Worm (Caenorhabditis elegans) whole organism, young adult: ENCODE measurements around the gene aptf-3.
A peak's percentile ranks its signal among the peaks of the same experiment; 100 is the strongest.

ENCODE experiments used
- B0019.2 ChIP-seq: fragments of 200-800 bp; sonication (Bioruptor generic); conservative IDR thresholded peaks from 2 replicates; pipeline ENCODE4 v1.3.6; 2022; ENCODE audit warnings: missing genetic modification reagents, missing genetic modification characterization, missing compliant biosample characterization
- B0336.3 ChIP-seq: fragments of 200-800 bp; sonication (Bioruptor generic); IDR thresholded peaks from 2 replicates; pipeline ENCODE4 v1.3.6; 2022; ENCODE audit warnings: missing genetic modification characterization, missing compliant biosample characterization
- C17E4.6 ChIP-seq: fragments of 200-800 bp; sonication (Bioruptor generic); IDR thresholded peaks from 2 replicates; pipeline ENCODE4 v1.3.6; 2022; ENCODE audit warnings: missing genetic modification reagents, missing genetic modification characterization, missing compliant biosample characterization
- F10E7.11 ChIP-seq: sonication (generic microtip); optimal IDR thresholded peaks from 2 replicates; lab custom pipeline; 2017; ENCODE audit warnings: mild to moderate bottlenecking, missing genetic modification characterization, moderate library complexity, missing compliant biosample characterization
- F33H1.4 ChIP-seq: fragments of 200-800 bp; sonication (Bioruptor generic); IDR thresholded peaks from 2 replicates; pipeline ENCODE4 v1.3.6; 2022; ENCODE audit warnings: missing genetic modification reagents, missing genetic modification characterization, missing compliant biosample characterization
- F39B2.1 ChIP-seq: fragments of 200-800 bp; sonication (Bioruptor generic); IDR thresholded peaks from 2 replicates; pipeline ENCODE4 v1.3.6; 2022; ENCODE audit warnings: missing genetic modification reagents, missing genetic modification characterization, missing compliant biosample characterization
- F52B5.7 ChIP-seq: sonication (generic microtip); optimal IDR thresholded peaks from 2 replicates; lab custom pipeline; 2016; ENCODE audit warnings: mild to moderate bottlenecking, missing genetic modification characterization, missing compliant biosample characterization
- F55B11.4 ChIP-seq: sonication (generic microtip); optimal IDR thresholded peaks from 2 replicates; lab custom pipeline; 2016; ENCODE audit warnings: missing compliant biosample characterization, missing genetic modification characterization, borderline replicate concordance; ENCODE audit not compliant: insufficient read depth
- T26A5.8 ChIP-seq: sonication (generic microtip); optimal IDR thresholded peaks from 2 replicates; lab custom pipeline; 2016; ENCODE audit warnings: missing genetic modification characterization, missing compliant biosample characterization
- Y56A3A.18 ChIP-seq: fragments of 200-800 bp; sonication (Bioruptor generic); IDR thresholded peaks from 2 replicates; pipeline ENCODE4 v1.3.6; 2022; ENCODE audit warnings: missing genetic modification reagents, missing genetic modification characterization, missing compliant biosample characterization
- Y67H2A.10 ChIP-seq: fragments of 200-800 bp; sonication (Bioruptor generic); conservative IDR thresholded peaks from 2 replicates; pipeline ENCODE4 v1.3.6; 2022; ENCODE audit warnings: missing genetic modification reagents, missing genetic modification characterization, missing compliant biosample characterization
- Y79H2A.3 ChIP-seq: fragments of 200-800 bp; sonication (Bioruptor generic); conservative IDR thresholded peaks from 2 replicates; pipeline ENCODE4 v1.3.6; 2022; ENCODE audit warnings: missing genetic modification reagents, missing genetic modification characterization, missing compliant biosample characterization
- Y95B8A.8 ChIP-seq: fragments of 200-800 bp; sonication (Bioruptor generic); IDR thresholded peaks from 2 replicates; pipeline ENCODE4 v1.3.6; 2022; ENCODE audit warnings: missing genetic modification reagents, missing genetic modification characterization, missing compliant biosample characterization
- akir-1 ChIP-seq: fragments of 200-800 bp; sonication (Bioruptor generic); optimal IDR thresholded peaks from 2 replicates; lab custom pipeline; 2018; ENCODE audit warnings: mild to moderate bottlenecking, missing genetic modification characterization, moderate library complexity, missing compliant biosample characterization
- atf-7 ChIP-seq: sonication (generic microtip); optimal IDR thresholded peaks from 2 replicates; lab custom pipeline; 2017; ENCODE audit warnings: mild to moderate bottlenecking, missing genetic modification characterization, missing compliant biosample characterization
- attf-3 ChIP-seq: fragments of 200-800 bp; sonication (Bioruptor generic); conservative IDR thresholded peaks from 2 replicates; pipeline ENCODE4 v1.3.6; 2022; ENCODE audit warnings: missing genetic modification reagents, missing genetic modification characterization, missing compliant biosample characterization
- attf-5 ChIP-seq: fragments of 200-800 bp; sonication (Bioruptor generic); optimal IDR thresholded peaks from 2 replicates; lab custom pipeline; 2018; ENCODE audit warnings: mild to moderate bottlenecking, missing genetic modification characterization, missing compliant biosample characterization
- bed-1 ChIP-seq: fragments of 200-800 bp; sonication (Bioruptor generic); IDR thresholded peaks from 2 replicates; pipeline ENCODE4 v1.3.6; 2022; ENCODE audit warnings: missing genetic modification reagents, missing genetic modification characterization, missing compliant biosample characterization
- bed-2 ChIP-seq: fragments of 200-800 bp; sonication (Bioruptor generic); IDR thresholded peaks from 2 replicates; pipeline ENCODE4 v1.3.6; 2022; ENCODE audit warnings: missing genetic modification reagents, missing genetic modification characterization, missing compliant biosample characterization
- ceh-40 ChIP-seq: fragments of 200-800 bp; sonication (Bioruptor generic); IDR thresholded peaks from 2 replicates; pipeline ENCODE4 v1.3.6; 2022; ENCODE audit warnings: missing genetic modification characterization, missing compliant biosample characterization
- ceh-79 ChIP-seq: sonication (generic microtip); optimal IDR thresholded peaks from 2 replicates; lab custom pipeline; 2017; ENCODE audit warnings: mild to moderate bottlenecking, missing genetic modification characterization, missing compliant biosample characterization
- ceh-91 ChIP-seq: fragments of 200-800 bp; sonication (Bioruptor generic); IDR thresholded peaks from 2 replicates; pipeline ENCODE4 v1.3.6; 2022; ENCODE audit warnings: missing genetic modification reagents, missing genetic modification characterization, missing compliant biosample characterization
- dox-1 ChIP-seq: fragments of 200-800 bp; sonication (Bioruptor generic); IDR thresholded peaks from 2 replicates; pipeline ENCODE4 v1.3.6; 2022; ENCODE audit warnings: missing genetic modification reagents, missing genetic modification characterization, missing compliant biosample characterization
- egl-18 ChIP-seq: fragments of 200-800 bp; sonication (Bioruptor generic); IDR thresholded peaks from 2 replicates; pipeline ENCODE4 v1.3.6; 2022; ENCODE audit warnings: missing genetic modification reagents, missing genetic modification characterization, missing compliant biosample characterization
- egl-44 ChIP-seq: fragments of 200-800 bp; sonication (Bioruptor generic); IDR thresholded peaks from 2 replicates; pipeline ENCODE4 v1.3.6; 2022; ENCODE audit warnings: missing genetic modification reagents, missing genetic modification characterization, missing compliant biosample characterization
- let-607 ChIP-seq, 2 experiments: fragments of 200-800 bp in 1 of 2; sonication (Bioruptor generic) in 1 of 2; sonication (generic microtip) in 1 of 2; optimal IDR thresholded peaks; 2 replicates each; lab custom pipeline; 2016 to 2018; ENCODE audit warnings: mild to moderate bottlenecking in 2 of 2, missing compliant biosample characterization in 2 of 2, missing genetic modification characterization in 2 of 2, moderate library complexity in 2 of 2, missing genotype in 1 of 2
- lin-26 ChIP-seq: fragments of 200-800 bp; sonication (Bioruptor generic); IDR thresholded peaks from 2 replicates; pipeline ENCODE4 v1.3.6; 2022; ENCODE audit warnings: missing genetic modification reagents, missing genetic modification characterization, missing compliant biosample characterization
- lsl-1 ChIP-seq: fragments of 200-800 bp; sonication (Bioruptor generic); optimal IDR thresholded peaks from 2 replicates; lab custom pipeline; 2018; ENCODE audit warnings: mild to moderate bottlenecking, missing genetic modification characterization, moderate library complexity, missing compliant biosample characterization
- madf-10 ChIP-seq: sonication (generic microtip); optimal IDR thresholded peaks from 2 replicates; lab custom pipeline; 2016; ENCODE audit warnings: mild to moderate bottlenecking, missing genetic modification characterization, missing compliant biosample characterization
- madf-3 ChIP-seq: fragments of 200-800 bp; sonication (Bioruptor generic); IDR thresholded peaks from 2 replicates; pipeline ENCODE4 v1.3.6; 2022; ENCODE audit warnings: missing genetic modification reagents, missing genetic modification characterization, missing compliant biosample characterization
- mcd-1 ChIP-seq: fragments of 200-800 bp; sonication (Bioruptor generic); IDR thresholded peaks from 2 replicates; pipeline ENCODE4 v1.3.6; 2022; ENCODE audit warnings: missing genetic modification reagents, missing genetic modification characterization, missing compliant biosample characterization
- mxl-1 ChIP-seq: sonication (generic microtip); optimal IDR thresholded peaks from 2 replicates; lab custom pipeline; 2016; ENCODE audit warnings: missing genetic modification characterization, missing compliant biosample characterization
- nfya-2 ChIP-seq: fragments of 200-800 bp; sonication (Bioruptor generic); IDR thresholded peaks from 2 replicates; pipeline ENCODE4 v1.3.6; 2022; ENCODE audit warnings: missing genetic modification reagents, missing genetic modification characterization, missing compliant biosample characterization
- nfyb-1 ChIP-seq: fragments of 200-800 bp; sonication (Bioruptor generic); IDR thresholded peaks from 2 replicates; pipeline ENCODE4 v1.3.6; 2022; ENCODE audit warnings: missing genetic modification reagents, missing genetic modification characterization, missing compliant biosample characterization
- nhr-179 ChIP-seq: sonication (generic microtip); optimal IDR thresholded peaks from 2 replicates; lab custom pipeline; 2016; ENCODE audit warnings: mild to moderate bottlenecking, missing genetic modification characterization, missing compliant biosample characterization
- nhr-27 ChIP-seq: fragments of 200-800 bp; sonication (Bioruptor generic); optimal IDR thresholded peaks from 2 replicates; lab custom pipeline; 2018; ENCODE audit warnings: mild to moderate bottlenecking, missing genetic modification characterization, moderate library complexity, missing compliant biosample characterization
- nhr-80 ChIP-seq: sonication (generic microtip); optimal IDR thresholded peaks from 2 replicates; lab custom pipeline; 2016; ENCODE audit warnings: missing genetic modification characterization, missing compliant biosample characterization
- nhr-90 ChIP-seq: sonication (generic microtip); optimal IDR thresholded peaks from 2 replicates; lab custom pipeline; 2016; ENCODE audit warnings: missing genotype, mild to moderate bottlenecking, missing genetic modification characterization, missing compliant biosample characterization
- pha-4 ChIP-seq: fragments of 150-350 bp; sonication (generic microtip); optimal IDR thresholded peaks from 2 replicates; lab custom pipeline; 2014; ENCODE audit warnings: missing biosample characterization, missing genetic modification reagents, missing genetic modification characterization
- rpc-1 ChIP-seq, 2 experiments: fragments of 150-350 bp in 1 of 2; sonication (generic microtip) in 1 of 2; optimal IDR thresholded peaks; 2 replicates each; lab custom pipeline; 2014 to 2018; ENCODE audit warnings: missing biosample characterization in 1 of 2, missing genetic modification characterization in 1 of 2, missing genetic modification reagents in 1 of 2, missing genotype in 1 of 2
- snpc-3.4 ChIP-seq: sonication (generic microtip); optimal IDR thresholded peaks from 2 replicates; lab custom pipeline; 2017; ENCODE audit warnings: missing genetic modification characterization, mild to moderate bottlenecking, missing compliant biosample characterization, antibody characterized with exemption, moderate library complexity, missing genotype, missing genetic modification reagents
- somi-1 ChIP-seq: fragments of 200-800 bp; sonication (Bioruptor generic); optimal IDR thresholded peaks from 2 replicates; lab custom pipeline; 2018; ENCODE audit warnings: mild to moderate bottlenecking, missing genetic modification characterization, missing compliant biosample characterization
- tbx-9 ChIP-seq: sonication (generic microtip); optimal IDR thresholded peaks from 2 replicates; lab custom pipeline; 2016; ENCODE audit warnings: borderline replicate concordance, missing genetic modification characterization, inconsistent platforms, missing compliant biosample characterization
- ztf-25 ChIP-seq: fragments of 200-800 bp; sonication (Bioruptor generic); IDR thresholded peaks from 2 replicates; pipeline ENCODE4 v1.3.6; 2022; ENCODE audit warnings: missing genetic modification reagents, missing genetic modification characterization, missing compliant biosample characterization

Gene aptf-3

ce11 chrII:8593840-8594625 is at the start of gene aptf-3:
Gene aptf-3 (plus strand): TSS chrII:8594190.
- no peak for TF ChIP-seq dox-1 (GFP tag; lab: Robert Waterston, UW)
- no peak for TF ChIP-seq egl-44 (GFP tag; lab: Robert Waterston, UW)
- TF ChIP-seq madf-3 (GFP tag; lab: Robert Waterston, UW): no peak
- TF ChIP-seq lin-26 (GFP tag; lab: Robert Waterston, UW): no peak
- no peak for TF ChIP-seq nhr-80 (tag; lab: Kevin White, UChicago)
- no peak for TF ChIP-seq bed-2 (GFP tag; lab: Robert Waterston, UW)
- peak; percentile 71 for TF ChIP-seq lsl-1
- TF ChIP-seq mxl-1 (tag; lab: Kevin White, UChicago): no peak
- no peak for TF ChIP-seq nfyb-1 (GFP tag; lab: Robert Waterston, UW)
- no peak for TF ChIP-seq tbx-9 (tag; lab: Kevin White, UChicago)
- no peak for TF ChIP-seq nhr-90 (tag; lab: Kevin White, UChicago)
- TF ChIP-seq nfya-2 (GFP tag; lab: Robert Waterston, UW): no peak
- TF ChIP-seq F33H1.4 (GFP tag; lab: Robert Waterston, UW): peak; percentile 69
- TF ChIP-seq, all 124 proteins: peak for 2

DNA sequence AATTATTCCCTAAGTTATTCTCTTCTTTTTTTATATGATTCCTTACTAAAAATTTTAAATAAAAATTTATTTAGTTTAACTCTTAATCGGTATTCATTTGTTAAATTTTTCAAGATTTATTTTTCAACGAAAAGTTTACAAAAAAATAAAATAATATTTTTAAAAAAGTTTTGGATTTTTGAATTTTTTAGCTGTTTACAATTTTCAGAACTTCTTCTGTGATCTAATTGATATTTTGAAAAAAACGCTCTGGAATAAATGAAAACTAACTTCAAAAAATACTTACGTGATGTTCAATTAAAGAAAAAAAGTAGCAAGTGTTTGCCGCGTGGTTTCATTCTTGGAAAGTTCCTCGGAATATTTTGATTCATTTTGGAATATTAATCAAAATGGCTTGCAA is 48.7 kb upstream of the aptf-3 start, which contains the start of gene decr-1.2:
Gene decr-1.2, plus strand, starts transcription at position 301 of the 400 bp plus-strand sequence.
- TF ChIP-seq ztf-25 (GFP tag; lab: Robert Waterston, UW) (no peak), mcd-1 (GFP tag; lab: Robert Waterston, UW) (no peak), Y67H2A.10 (no peak), bed-1 (GFP tag; lab: Robert Waterston, UW) (no peak), attf-3 (GFP tag; lab: Robert Waterston, UW) (no peak), ceh-91 (no peak), nfyb-1 (GFP tag; lab: Robert Waterston, UW) (no peak), nhr-27 (no peak), Y56A3A.18 (GFP tag; lab: Robert Waterston, UW) (no peak), Y79H2A.3 (GFP tag; lab: Robert Waterston, UW) (no peak)

ce11 chrII:8546975-8547374 is 47.0 kb upstream of the aptf-3 start:
- peak; percentile 32 for TF ChIP-seq ceh-79 (tag; lab: Kevin White, UChicago)
- TF ChIP-seq rpc-1 (optimal IDR thresholded peaks at IDR 0.05; lab: Kevin White, UChicago): peak; percentile 87
- peak; percentile 91 for TF ChIP-seq rpc-1 (tag; optimal IDR thresholded peaks at IDR 0.05; lab: Kevin White, UChicago)
- peak; percentile 21 for TF ChIP-seq tbx-9 (tag; lab: Kevin White, UChicago)
- peak; percentile 87 for TF ChIP-seq snpc-3.4 (tag; lab: Kevin White, UChicago)
- peak; percentile 88 for TF ChIP-seq T26A5.8
- no peak for TF ChIP-seq B0019.2 (GFP tag; lab: Robert Waterston, UW)
- no peak for TF ChIP-seq F39B2.1 (GFP tag; lab: Robert Waterston, UW)
- peak; percentile 62 to 70 for TF ChIP-seq let-607 (tag; optimal IDR thresholded peaks at IDR 0.05; lab: Kevin White, UChicago)
- TF ChIP-seq C17E4.6 (GFP tag; lab: Robert Waterston, UW): no peak
- peak; percentile 60 for TF ChIP-seq madf-10 (tag; lab: Kevin White, UChicago)
- peak; percentile 71 for TF ChIP-seq F10E7.11
- no peak for TF ChIP-seq F52B5.7 (tag; lab: Kevin White, UChicago)
- TF ChIP-seq lin-26 (GFP tag; lab: Robert Waterston, UW): no peak
- peak; percentile 77 for TF ChIP-seq nhr-179 (tag; lab: Kevin White, UChicago)
- TF ChIP-seq akir-1 (GFP tag; lab: Kevin White, UChicago): no peak
- peak; percentile 87 for TF ChIP-seq egl-18 (GFP tag; lab: Robert Waterston, UW)
- no peak for TF ChIP-seq attf-5 (GFP tag; lab: Kevin White, UChicago)
- TF ChIP-seq nfyb-1 (GFP tag; lab: Robert Waterston, UW): peak; percentile 92
- peak; percentile 92 for TF ChIP-seq ceh-40 (GFP tag; lab: Robert Waterston, UW)
- TF ChIP-seq somi-1: peak; percentile 70
- no peak for TF ChIP-seq B0336.3 (GFP tag; lab: Robert Waterston, UW)
- TF ChIP-seq pha-4 (tag; lab: Kevin White, UChicago): no peak
- TF ChIP-seq Y95B8A.8 (GFP tag; lab: Robert Waterston, UW): no peak
- TF ChIP-seq F55B11.4 (tag; lab: Kevin White, UChicago): no peak
- TF ChIP-seq atf-7 (tag; lab: Kevin White, UChicago): peak; percentile 84
